ENCODE assay signal across 2 fruit fly cellular contexts in the genomic region with DNA sequence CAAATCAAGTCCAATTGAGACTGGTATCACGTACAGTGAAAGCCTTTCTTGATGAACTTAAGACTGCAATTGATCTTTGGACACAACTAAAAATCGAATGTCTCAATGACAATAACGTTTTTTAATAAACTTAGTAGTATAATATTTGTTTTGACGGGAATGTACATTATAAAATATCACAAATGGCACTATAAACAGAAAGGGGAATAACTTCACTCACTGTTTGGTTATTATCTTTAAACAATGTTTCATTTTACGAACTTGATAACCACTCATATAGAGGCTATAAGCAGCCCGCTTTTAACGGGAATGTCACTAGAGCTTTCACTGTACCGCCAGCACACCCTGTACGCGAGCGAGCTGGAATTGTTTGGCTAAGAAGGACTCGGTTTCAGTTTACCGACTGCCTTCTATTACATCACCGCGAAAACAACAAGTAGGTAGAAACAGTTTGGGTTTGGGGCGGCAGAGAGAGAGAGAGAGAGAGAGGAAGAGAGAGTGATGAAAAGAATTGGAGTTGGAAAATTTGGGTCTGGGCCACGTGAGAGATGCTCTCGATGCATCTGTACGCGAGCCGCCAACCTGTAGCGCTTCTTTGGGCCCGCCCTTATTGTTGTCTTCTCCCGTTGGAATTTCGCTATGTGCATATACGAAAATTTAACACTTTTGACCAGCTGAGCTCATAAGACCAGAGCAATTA.
TF ChIP-seq lines count a peak whose summit lies in the region.

No protein-coding gene starts in this region.

TF ChIP-seq in whole organism, embryonic, 481 proteins besides CTCF, POLR2A, EP300 and RAD21 (continued from another document and continues in another):
- peak; percentile 43 for TF ChIP-seq zfh2 (GFP tag; optimal IDR thresholded peaks at IDR 0.05; lab: Kevin White, UChicago)
- peak; percentile 81 for TF ChIP-seq scrt (GFP tag; optimal IDR thresholded peaks at IDR 0.05; lab: Kevin White, UChicago)
- peak; percentile 12 for TF ChIP-seq NfI (GFP tag; optimal IDR thresholded peaks at IDR 0.05; lab: Kevin White, UChicago)
- peak; percentile 37 for TF ChIP-seq CG30403 (GFP tag; optimal IDR thresholded peaks at IDR 0.05; lab: Kevin White, UChicago)
- TF ChIP-seq dysf (GFP tag; IDR thresholded peaks at IDR 0.05; lab: Robert Waterston, UW): peak; percentile 43; the same call in 2 of the 3 replicates
- peak; percentile 13 for TF ChIP-seq CG1603 (tag; optimal IDR thresholded peaks at IDR 0.05; lab: Kevin White, UChicago)
- TF ChIP-seq ham (GFP tag; IDR thresholded peaks at IDR 0.05; lab: Robert Waterston, UW): no peak
- TF ChIP-seq CG6272 (GFP tag; IDR thresholded peaks at IDR 0.05; lab: Robert Waterston, UW): no peak
- no peak for TF ChIP-seq CG8765 (GFP tag; IDR thresholded peaks at IDR 0.05; lab: Robert Waterston, UW)
- no peak for TF ChIP-seq ttk (GFP tag; IDR thresholded peaks at IDR 0.05; lab: Robert Waterston, UW)
- peak; percentile 21 for TF ChIP-seq CG9727 (GFP tag; optimal IDR thresholded peaks at IDR 0.05; lab: Kevin White, UChicago)
- TF ChIP-seq CG13424 (tag; optimal IDR thresholded peaks at IDR 0.05; lab: Kevin White, UChicago): peak; percentile 40
- TF ChIP-seq Dbx (GFP tag; IDR thresholded peaks at IDR 0.05; lab: Robert Waterston, UW): no peak
- no peak for TF ChIP-seq CG4328 (GFP tag; optimal IDR thresholded peaks at IDR 0.05; lab: Kevin White, UChicago)
- no peak for TF ChIP-seq stwl (tag; optimal IDR thresholded peaks at IDR 0.05; lab: Kevin White, UChicago)
- peak; percentile 11 for TF ChIP-seq CG12769 (tag; optimal IDR thresholded peaks at IDR 0.05; lab: Kevin White, UChicago)
- TF ChIP-seq Oli (tag; optimal IDR thresholded peaks at IDR 0.05; lab: Kevin White, UChicago): peak; percentile 32
- TF ChIP-seq Hmx (GFP tag; optimal IDR thresholded peaks at IDR 0.05; lab: Kevin White, UChicago): peak; percentile 26
- no peak for TF ChIP-seq CG4360 (GFP tag; IDR thresholded peaks at IDR 0.05; lab: Robert Waterston, UW)
- no peak for TF ChIP-seq H2.0 (GFP tag; IDR thresholded peaks at IDR 0.05; lab: Robert Waterston, UW)
- TF ChIP-seq z (GFP tag; IDR thresholded peaks at IDR 0.05; lab: Robert Waterston, UW): no peak
- peak; percentile 22 for TF ChIP-seq Sox102F (GFP tag; optimal IDR thresholded peaks at IDR 0.05; lab: Kevin White, UChicago)
- TF ChIP-seq PHDP (tag; optimal IDR thresholded peaks at IDR 0.05; lab: Kevin White, UChicago): peak; percentile 13
- TF ChIP-seq CG12155 (GFP tag; optimal IDR thresholded peaks at IDR 0.05; lab: Kevin White, UChicago): peak; percentile 1
- TF ChIP-seq CG30020 (tag; optimal IDR thresholded peaks at IDR 0.05; lab: Kevin White, UChicago): no peak
- TF ChIP-seq vnd (GFP tag; IDR thresholded peaks at IDR 0.05; lab: Robert Waterston, UW; ENCODE audit: partially characterized antibody): no peak
- TF ChIP-seq bcd (GFP tag; optimal IDR thresholded peaks at IDR 0.05; lab: Kevin White, UChicago): peak; percentile 5
- TF ChIP-seq CG17912 (GFP tag; optimal IDR thresholded peaks at IDR 0.05; lab: Kevin White, UChicago): no peak
- TF ChIP-seq Pdp1 (GFP tag; optimal IDR thresholded peaks at IDR 0.05; lab: Kevin White, UChicago): peak in 1 of 2 experiments; percentile 78
- TF ChIP-seq hkb (optimal IDR thresholded peaks at IDR 0.05; lab: Kevin White, UChicago): no peak
- no peak for TF ChIP-seq hkb (GFP tag; IDR thresholded peaks at IDR 0.05; lab: Robert Waterston, UW)
- TF ChIP-seq nau (GFP tag; optimal IDR thresholded peaks at IDR 0.05; lab: Kevin White, UChicago): peak; percentile 13
- TF ChIP-seq CG12659 (GFP tag; optimal IDR thresholded peaks at IDR 0.05; lab: Kevin White, UChicago): peak; percentile 15
- peak; percentile 4 for TF ChIP-seq CG15011 (GFP tag; optimal IDR thresholded peaks at IDR 0.05; lab: Kevin White, UChicago)
- TF ChIP-seq CG8924 (tag; optimal IDR thresholded peaks at IDR 0.05; lab: Kevin White, UChicago): peak; percentile 6
- TF ChIP-seq Ravus (GFP tag; IDR thresholded peaks at IDR 0.05; lab: Robert Waterston, UW): no peak
- TF ChIP-seq bab2 (GFP tag; optimal IDR thresholded peaks at IDR 0.05; lab: Kevin White, UChicago): no peak
- no peak for TF ChIP-seq CG12236 (GFP tag; optimal IDR thresholded peaks at IDR 0.05; lab: Kevin White, UChicago)
- peak in 1 of 2 experiments; percentile 22 for TF ChIP-seq bsh (GFP tag; optimal IDR thresholded peaks at IDR 0.05; lab: Kevin White, UChicago)
- no peak for TF ChIP-seq en (GFP tag; optimal IDR thresholded peaks at IDR 0.05; lab: Kevin White, UChicago)
- peak; percentile 37 for TF ChIP-seq CoRest (tag; optimal IDR thresholded peaks at IDR 0.05; lab: Kevin White, UChicago)
- TF ChIP-seq Hmr (GFP tag; optimal IDR thresholded peaks at IDR 0.05; lab: Kevin White, UChicago): peak; percentile 49
- peak; percentile 6 for TF ChIP-seq HmgZ (tag; optimal IDR thresholded peaks at IDR 0.05; lab: Kevin White, UChicago)
- no peak for TF ChIP-seq CG1233 (GFP tag; optimal IDR thresholded peaks at IDR 0.05; lab: Kevin White, UChicago)
- peak; percentile 45 for TF ChIP-seq CG7839 (tag; optimal IDR thresholded peaks at IDR 0.05; lab: Kevin White, UChicago)
- TF ChIP-seq CG34376 (GFP tag; optimal IDR thresholded peaks at IDR 0.05; lab: Kevin White, UChicago): no peak
- TF ChIP-seq CG8089 (GFP tag; optimal IDR thresholded peaks at IDR 0.05; lab: Kevin White, UChicago): no peak
- TF ChIP-seq Camta (GFP tag; optimal IDR thresholded peaks at IDR 0.05; lab: Kevin White, UChicago): no peak
- no peak for TF ChIP-seq pzg (GFP tag; optimal IDR thresholded peaks at IDR 0.05; lab: Kevin White, UChicago)
- peak; percentile 46 for TF ChIP-seq mam (GFP tag; optimal IDR thresholded peaks at IDR 0.05; lab: Kevin White, UChicago)
- TF ChIP-seq fu2 (GFP tag; optimal IDR thresholded peaks at IDR 0.05; lab: Kevin White, UChicago): peak; percentile 16
- TF ChIP-seq lilli (GFP tag; optimal IDR thresholded peaks at IDR 0.05; lab: Kevin White, UChicago): peak; percentile 39
- no peak for TF ChIP-seq trem (tag; optimal IDR thresholded peaks at IDR 0.05; lab: Kevin White, UChicago)
- TF ChIP-seq CG16779 (GFP tag; IDR thresholded peaks at IDR 0.05; lab: Robert Waterston, UW): no peak
- TF ChIP-seq grau (tag; optimal IDR thresholded peaks at IDR 0.05; lab: Kevin White, UChicago): peak; percentile 83
- TF ChIP-seq chn (GFP tag; optimal IDR thresholded peaks at IDR 0.05; lab: Kevin White, UChicago): peak; percentile 8
- peak; percentile 6 for TF ChIP-seq jing (GFP tag; optimal IDR thresholded peaks at IDR 0.05; lab: Kevin White, UChicago)
- no peak for TF ChIP-seq wor (GFP tag; IDR thresholded peaks at IDR 0.05; lab: Robert Waterston, UW)
- no peak for TF ChIP-seq Nf-YB (GFP tag; optimal IDR thresholded peaks at IDR 0.05; lab: Kevin White, UChicago)
- TF ChIP-seq wdn (GFP tag; IDR thresholded peaks at IDR 0.05; lab: Robert Waterston, UW): no peak
- no peak for TF ChIP-seq CG8478 (optimal IDR thresholded peaks at IDR 0.05; lab: Kevin White, UChicago)
- TF ChIP-seq Hr51 (GFP tag; optimal IDR thresholded peaks at IDR 0.05; lab: Kevin White, UChicago): peak in 1 of 2 experiments; percentile 33
- TF ChIP-seq gem (tag; optimal IDR thresholded peaks at IDR 0.05; lab: Kevin White, UChicago): peak; percentile 53

TF ChIP-seq in whole organism, prepupa, 60 proteins besides CTCF, POLR2A, EP300 and RAD21 (continued from another document):
- no peak for TF ChIP-seq dac (GFP tag; optimal IDR thresholded peaks at IDR 0.05; lab: Kevin White, UChicago)
- peak; percentile 9 for TF ChIP-seq fd59A (GFP tag; optimal IDR thresholded peaks at IDR 0.05; lab: Kevin White, UChicago)
- TF ChIP-seq pdm3 (GFP tag; optimal IDR thresholded peaks at IDR 0.05; lab: Kevin White, UChicago): peak; percentile 64
- TF ChIP-seq CG7368 (GFP tag; optimal IDR thresholded peaks at IDR 0.05; lab: Kevin White, UChicago): peak; percentile 8
- peak; percentile 17 for TF ChIP-seq dsx (GFP tag; optimal IDR thresholded peaks at IDR 0.05; lab: Kevin White, UChicago; ENCODE audit: poor library complexity, severe bottlenecking)
- no peak for TF ChIP-seq CG11294 (GFP tag; IDR thresholded peaks at IDR 0.05; lab: Robert Waterston, UW)
- TF ChIP-seq Hr4 (GFP tag; optimal IDR thresholded peaks at IDR 0.05; lab: Kevin White, UChicago): peak; percentile 53
- TF ChIP-seq Gug (GFP tag; IDR thresholded peaks at IDR 0.05; lab: Robert Waterston, UW): no peak
- 0 out of 3 replicates have a peak, but pooled peaks have one; percentile 32 for TF ChIP-seq CG6163 (GFP tag; IDR thresholded peaks at IDR 0.05; lab: Robert Waterston, UW)
- peak; percentile 3 for TF ChIP-seq net (GFP tag; optimal IDR thresholded peaks at IDR 0.05; lab: Kevin White, UChicago)
- TF ChIP-seq CG6808 (GFP tag; optimal IDR thresholded peaks at IDR 0.05; lab: Kevin White, UChicago): peak; percentile 51
- peak; percentile 52 for TF ChIP-seq Ets96B (tag; optimal IDR thresholded peaks at IDR 0.05; lab: Kevin White, UChicago)
- TF ChIP-seq cyc (GFP tag; optimal IDR thresholded peaks at IDR 0.05; lab: Kevin White, UChicago): peak; percentile 76
